Worm (Caenorhabditis elegans) whole organism, L1 larva: ENCODE results near the gene flh-1.

ENCODE experiments used
- C04F5.9 ChIP-seq: sonication (generic microtip); optimal IDR thresholded peaks from 2 replicates; lab custom pipeline; 2016; ENCODE audit warnings: missing genetic modification characterization, missing compliant biosample characterization
- aly-2 ChIP-seq: fragments of 150-350 bp; optimal IDR thresholded peaks from 2 replicates; lab custom pipeline; 2014; ENCODE audit warnings: missing biosample characterization, missing genetic modification characterization
- ama-1 ChIP-seq: fragments of 150-350 bp; optimal IDR thresholded peaks from 2 replicates; lab custom pipeline; 2014
- ceh-90 ChIP-seq: sonication (generic microtip); optimal IDR thresholded peaks from 2 replicates; lab custom pipeline; 2016; ENCODE audit warnings: missing genetic modification characterization, missing compliant biosample characterization
- ces-1 ChIP-seq: fragments of 150-350 bp; optimal IDR thresholded peaks from 2 replicates; lab custom pipeline; 2014; ENCODE audit warnings: missing biosample characterization, missing genetic modification reagents, missing genetic modification characterization
- dpl-1 ChIP-seq, 3 experiments: fragments of 150-350 bp in 2 of 3; sonication (generic microtip) in 1 of 3; optimal IDR thresholded peaks; 2 replicates each; lab custom pipeline; 2014 to 2017; ENCODE audit warnings: missing biosample characterization in 3 of 3, missing genetic modification characterization in 3 of 3, missing genetic modification reagents in 3 of 3
- efl-1 ChIP-seq, 4 experiments: fragments of 150-350 bp; optimal IDR thresholded peaks in 3 of 4; peaks in 1 of 4; 1 replicate in 1 of 4; 2 replicates in 3 of 4; lab custom pipeline; 2014; ENCODE audit warnings: missing biosample characterization in 2 of 4, missing genetic modification characterization in 2 of 4, missing genetic modification reagents in 2 of 4
- efl-3 ChIP-seq: fragments of 200-800 bp; sonication (Bioruptor generic); optimal IDR thresholded peaks from 2 replicates; lab custom pipeline; 2018; ENCODE audit warnings: mild to moderate bottlenecking, missing genetic modification characterization, missing compliant biosample characterization
- egl-13 ChIP-seq: sonication (generic microtip); optimal IDR thresholded peaks from 2 replicates; lab custom pipeline; 2016; ENCODE audit warnings: missing genotype, missing genetic modification reagents, missing genetic modification characterization, missing compliant biosample characterization
- egl-27 ChIP-seq, 2 experiments: fragments of 150-350 bp in 1 of 2; sonication (generic microtip); optimal IDR thresholded peaks; 3 replicates each; lab custom pipeline; 2017 to 2018; ENCODE audit warnings: missing biosample characterization in 2 of 2, missing genetic modification characterization in 2 of 2, missing genetic modification reagents in 2 of 2
- elt-2 ChIP-seq: sonication (generic microtip); optimal IDR thresholded peaks from 2 replicates; lab custom pipeline; 2016; ENCODE audit warnings: missing genetic modification characterization, mild to moderate bottlenecking, inconsistent platforms, missing compliant biosample characterization, missing genetic modification reagents
- ets-5 ChIP-seq: fragments of 200-800 bp; sonication (Bioruptor generic); IDR thresholded peaks from 2 replicates; pipeline ENCODE4 v1.3.6; 2022; ENCODE audit warnings: missing genetic modification characterization, missing compliant biosample characterization
- fkh-10 ChIP-seq: sonication (generic microtip); optimal IDR thresholded peaks from 2 replicates; lab custom pipeline; 2017; ENCODE audit warnings: missing biosample characterization, missing genetic modification reagents, missing genetic modification characterization
- fkh-8 ChIP-seq: sonication (generic microtip); optimal IDR thresholded peaks from 2 replicates; lab custom pipeline; 2016; ENCODE audit warnings: mild to moderate bottlenecking, missing genetic modification characterization, missing compliant biosample characterization
- hlh-4 ChIP-seq: sonication (generic microtip); optimal IDR thresholded peaks from 2 replicates; lab custom pipeline; 2016; ENCODE audit warnings: mild to moderate bottlenecking, missing genetic modification characterization, missing compliant biosample characterization
- irx-1 ChIP-seq: sonication (generic microtip); optimal IDR thresholded peaks from 2 replicates; lab custom pipeline; 2016; ENCODE audit warnings: missing genetic modification characterization, missing compliant biosample characterization
- isw-1 ChIP-seq: fragments of 200-800 bp; sonication (Bioruptor generic); IDR thresholded peaks from 2 replicates; pipeline ENCODE4 v1.3.6; 2022; ENCODE audit warnings: missing genetic modification characterization, missing compliant biosample characterization
- jun-1 ChIP-seq: fragments of 150-350 bp; optimal IDR thresholded peaks from 2 replicates; lab custom pipeline; 2014; ENCODE audit warnings: missing biosample characterization, missing genetic modification reagents, missing genetic modification characterization
- lin-14 ChIP-seq: fragments of 200-800 bp; sonication (Bioruptor generic); optimal IDR thresholded peaks from 2 replicates; lab custom pipeline; 2018; ENCODE audit warnings: mild to moderate bottlenecking, missing genetic modification characterization, moderate library complexity, missing compliant biosample characterization
- lin-35 ChIP-seq, 2 experiments: fragments of 150-350 bp; optimal IDR thresholded peaks; 2 replicates each; lab custom pipeline; 2014; ENCODE audit warnings: missing biosample characterization in 2 of 2, missing genetic modification characterization in 2 of 2, missing genetic modification reagents in 2 of 2
- lir-3 ChIP-seq: sonication (generic microtip); optimal IDR thresholded peaks from 2 replicates; lab custom pipeline; 2016; ENCODE audit warnings: mild to moderate bottlenecking, missing genetic modification characterization, moderate library complexity, missing compliant biosample characterization; ENCODE audit not compliant: poor library complexity
- mab-9 ChIP-seq: fragments of 200-800 bp; sonication (Bioruptor generic); IDR thresholded peaks from 2 replicates; pipeline ENCODE4 v1.3.6; 2022; ENCODE audit warnings: missing genetic modification reagents, missing genetic modification characterization, missing compliant biosample characterization
- mdl-1 ChIP-seq, 2 experiments: fragments of 150-350 bp; optimal IDR thresholded peaks; 2 replicates each; lab custom pipeline; 2014 to 2017; ENCODE audit warnings: missing biosample characterization in 2 of 2, missing genetic modification characterization in 2 of 2, inconsistent platforms in 1 of 2
- mef-2 ChIP-seq: fragments of 150-350 bp; optimal IDR thresholded peaks from 2 replicates; lab custom pipeline; 2014; ENCODE audit warnings: missing biosample characterization, missing genetic modification characterization
- nhr-11 ChIP-seq: fragments of 150-350 bp; optimal IDR thresholded peaks from 2 replicates; lab custom pipeline; 2014; ENCODE audit warnings: missing biosample characterization, missing genetic modification characterization
- nhr-12 ChIP-seq: sonication (generic microtip); optimal IDR thresholded peaks from 2 replicates; lab custom pipeline; 2017; ENCODE audit warnings: missing biosample characterization, missing genetic modification characterization
- nhr-47 ChIP-seq: sonication (generic microtip); optimal IDR thresholded peaks from 2 replicates; lab custom pipeline; 2016; ENCODE audit warnings: mild to moderate bottlenecking, missing genetic modification characterization, moderate library complexity, missing compliant biosample characterization
- nhr-76 ChIP-seq: sonication (generic microtip); optimal IDR thresholded peaks from 2 replicates; lab custom pipeline; 2017; ENCODE audit warnings: missing biosample characterization, missing genetic modification characterization
- nhr-90 ChIP-seq: sonication (generic microtip); optimal IDR thresholded peaks from 2 replicates; lab custom pipeline; 2016; ENCODE audit warnings: mild to moderate bottlenecking, missing genetic modification characterization, missing compliant biosample characterization; ENCODE audit not compliant: poor library complexity
- pag-3 ChIP-seq: sonication (generic microtip); optimal IDR thresholded peaks from 2 replicates; lab custom pipeline; 2017; ENCODE audit warnings: missing genetic modification characterization, mild to moderate bottlenecking, missing compliant biosample characterization, antibody characterized with exemption, borderline replicate concordance; ENCODE audit not compliant: insufficient read depth
- pax-3 ChIP-seq: fragments of 200-800 bp; sonication (Bioruptor generic); optimal IDR thresholded peaks from 2 replicates; lab custom pipeline; 2018; ENCODE audit warnings: mild to moderate bottlenecking, missing genetic modification characterization, moderate library complexity, missing compliant biosample characterization
- rnt-1 ChIP-seq: sonication (generic microtip); optimal IDR thresholded peaks from 2 replicates; lab custom pipeline; 2016; ENCODE audit warnings: mild to moderate bottlenecking, missing genetic modification characterization, moderate library complexity, missing compliant biosample characterization
- snu-23 ChIP-seq: sonication (generic microtip); optimal IDR thresholded peaks from 2 replicates; lab custom pipeline; 2016; ENCODE audit warnings: missing genetic modification characterization, missing compliant biosample characterization
- sptf-1 ChIP-seq: fragments of 150-350 bp; optimal IDR thresholded peaks from 2 replicates; lab custom pipeline; 2014; ENCODE audit warnings: missing biosample characterization, missing genetic modification characterization
- unc-30 ChIP-seq: sonication (generic microtip); optimal IDR thresholded peaks from 2 replicates; lab custom pipeline; 2017; ENCODE audit warnings: missing biosample characterization, missing genetic modification characterization
- unc-98 ChIP-seq: fragments of 200-800 bp; sonication (Bioruptor generic); IDR thresholded peaks from 2 replicates; pipeline ENCODE4 v1.3.6; 2022; ENCODE audit warnings: missing genetic modification characterization, missing compliant biosample characterization
- vab-15 ChIP-seq: sonication (generic microtip); optimal IDR thresholded peaks from 2 replicates; lab custom pipeline; 2017; ENCODE audit warnings: missing genotype, mild to moderate bottlenecking, missing genetic modification characterization, missing compliant biosample characterization
- zag-1 ChIP-seq: fragments of 150-350 bp; optimal IDR thresholded peaks from 2 replicates; lab custom pipeline; 2014; ENCODE audit warnings: missing biosample characterization, missing genetic modification characterization
- zip-4 ChIP-seq: fragments of 200-800 bp; sonication (Bioruptor generic); optimal IDR thresholded peaks from 2 replicates; lab custom pipeline; 2018; ENCODE audit warnings: mild to moderate bottlenecking, missing genetic modification characterization, moderate library complexity, missing compliant biosample characterization

flh-1 gene

ce11 chrIV:9227650-9228049 is 36.4 kb downstream of the flh-1 start:
- no peak for TF ChIP-seq fkh-10 (GFP tag; lab: Kevin White, UChicago)
- TF ChIP-seq mdl-1 (tag; optimal IDR thresholded peaks at IDR 0.05; lab: Kevin White, UChicago), result no peak
- TF ChIP-seq ceh-90, result no peak
- TF ChIP-seq nhr-11 (tag; lab: Kevin White, UChicago), result no peak
- no peak for TF ChIP-seq unc-98 (GFP tag; lab: Robert Waterston, UW)
- no peak for TF ChIP-seq lin-14 (GFP tag; lab: Kevin White, UChicago)
- no peak for TF ChIP-seq nhr-76
- no peak for TF ChIP-seq fkh-8
- no peak for TF ChIP-seq zag-1
- no peak for TF ChIP-seq zip-4 (GFP tag; lab: Kevin White, UChicago)
- no peak for TF ChIP-seq egl-13 (tag; lab: Kevin White, UChicago)
- TF ChIP-seq efl-3, result no peak
- TF ChIP-seq ces-1, result no peak
- no peak for TF ChIP-seq vab-15
- no peak for TF ChIP-seq snu-23 (GFP tag; lab: Kevin White, UChicago)
- TF ChIP-seq sptf-1, result no peak
- no peak for TF ChIP-seq unc-30 (tag; lab: Kevin White, UChicago)
- no peak for TF ChIP-seq mef-2 (tag; lab: Kevin White, UChicago)

ce11 chrIV:9224825-9225224 is 39.2 kb downstream of the flh-1 start, which contains the start of gene C46C2.3:
Gene C46C2.3, plus strand, starts transcription at chrIV:9225125.
- TF ChIP-seq pax-3 (tag; lab: Kevin White, UChicago), result no peak
- TF ChIP-seq isw-1, result no peak
- no peak for TF ChIP-seq nhr-12
- no peak for TF ChIP-seq jun-1 (tag; lab: Kevin White, UChicago)
- no peak for TF ChIP-seq fkh-8
- TF ChIP-seq ama-1 (lab: Kevin White, UChicago), result no peak
- TF ChIP-seq ets-5 (GFP tag; lab: Robert Waterston, UW), result no peak
- TF ChIP-seq nhr-90 (tag; lab: Kevin White, UChicago), result no peak
- TF ChIP-seq pag-3 (tag; lab: Kevin White, UChicago), result no peak
- TF ChIP-seq sptf-1, result no peak
- no peak for TF ChIP-seq nhr-47 (tag; lab: Kevin White, UChicago)
- TF ChIP-seq irx-1, result no peak
- no peak for TF ChIP-seq dpl-1 (GFP tag; optimal IDR thresholded peaks at IDR 0.05; lab: Kevin White, UChicago)
- TF ChIP-seq hlh-4 (tag; lab: Kevin White, UChicago), result no peak
- TF ChIP-seq nhr-11 (tag; lab: Kevin White, UChicago), result no peak
- no peak for TF ChIP-seq lir-3
- TF ChIP-seq, all 84 proteins: peak for 0

- TF ChIP-seq efl-1 (optimal IDR thresholded peaks at IDR 0.05; lab: Kevin White, UChicago), result no peak
- peak in 1 of 2 experiments; percentile 74 for TF ChIP-seq efl-1 (GFP tag; optimal IDR thresholded peaks at IDR 0.05 in 1 of 2; lab: Kevin White, UChicago)
- no peak for TF ChIP-seq C04F5.9 (tag; lab: Kevin White, UChicago)
Measured at ce11 chrIV:9218415-9218814, 45.7 kb downstream of the flh-1 start.

- no peak for TF ChIP-seq lin-35 (GFP tag; optimal IDR thresholded peaks at IDR 0.05; lab: Kevin White, UChicago)
- TF ChIP-seq pax-3 (tag; lab: Kevin White, UChicago), result no peak
- no peak for TF ChIP-seq aly-2 (tag; lab: Kevin White, UChicago)
- TF ChIP-seq rnt-1 (tag; lab: Kevin White, UChicago), result no peak
Measured at ce11 chrIV:9217426-9217825, 46.6 kb downstream of the flh-1 start, which contains the start of gene C46C2.2. Gene C46C2.2, plus strand, starts transcription at chrIV:9217726.

ce11 chrIV:9216956-9217355 is 47.1 kb downstream of the flh-1 start:
- TF ChIP-seq mab-9 (GFP tag; lab: Robert Waterston, UW), result no peak
- no peak for TF ChIP-seq fkh-10 (GFP tag; lab: Kevin White, UChicago)
- TF ChIP-seq egl-27 (tag; optimal IDR thresholded peaks at IDR 0.05; lab: Kevin White, UChicago), result no peak
- TF ChIP-seq efl-1 (optimal IDR thresholded peaks at IDR 0.05; lab: Kevin White, UChicago), result no peak
- peak in 1 of 2 experiments; percentile 28 for TF ChIP-seq efl-1 (GFP tag; optimal IDR thresholded peaks at IDR 0.05 in 1 of 2; lab: Kevin White, UChicago)
- TF ChIP-seq elt-2, result peak; percentile 12
